Worm (Caenorhabditis elegans) whole organism, young adult: ENCODE results near the gene R07E5.7.

Source experiments
- B0261.1 ChIP-seq: sonication (generic microtip); optimal IDR thresholded peaks from 2 replicates; lab custom pipeline; 2016; ENCODE audit warnings: mild to moderate bottlenecking, missing genetic modification characterization, moderate library complexity, missing compliant biosample characterization
- F33H1.4 ChIP-seq: fragments of 200-800 bp; sonication (Bioruptor generic); IDR thresholded peaks from 2 replicates; pipeline ENCODE4 v1.3.6; 2022; ENCODE audit warnings: missing genetic modification reagents, missing genetic modification characterization, missing compliant biosample characterization
- F52B5.7 ChIP-seq: sonication (generic microtip); optimal IDR thresholded peaks from 2 replicates; lab custom pipeline; 2016; ENCODE audit warnings: mild to moderate bottlenecking, missing genetic modification characterization, missing compliant biosample characterization
- F55B11.4 ChIP-seq: sonication (generic microtip); optimal IDR thresholded peaks from 2 replicates; lab custom pipeline; 2016; ENCODE audit warnings: missing compliant biosample characterization, missing genetic modification characterization, borderline replicate concordance; ENCODE audit not compliant: insufficient read depth
- T07F8.4 ChIP-seq: sonication (generic microtip); optimal IDR thresholded peaks from 2 replicates; lab custom pipeline; 2016; ENCODE audit warnings: mild to moderate bottlenecking, missing genetic modification characterization, moderate library complexity, missing compliant biosample characterization
- cebp-1 ChIP-seq, 2 experiments: fragments of 200-800 bp in 1 of 2; sonication (Bioruptor generic) in 1 of 2; sonication (generic microtip) in 1 of 2; IDR thresholded peaks in 1 of 2; optimal IDR thresholded peaks in 1 of 2; 2 replicates each; pipeline versions ENCODE4 v1.3.6 to Lab custom; 2017 to 2022; ENCODE audit warnings: missing compliant biosample characterization in 2 of 2, missing genetic modification characterization in 2 of 2, mild to moderate bottlenecking in 1 of 2, missing genetic modification reagents in 1 of 2, moderate library complexity in 1 of 2
- egrh-3 ChIP-seq: fragments of 200-800 bp; sonication (Bioruptor generic); IDR thresholded peaks from 2 replicates; pipeline ENCODE4 v1.3.6; 2022; ENCODE audit warnings: missing genetic modification reagents, missing genetic modification characterization, missing compliant biosample characterization
- mcd-1 ChIP-seq: fragments of 200-800 bp; sonication (Bioruptor generic); IDR thresholded peaks from 2 replicates; pipeline ENCODE4 v1.3.6; 2022; ENCODE audit warnings: missing genetic modification reagents, missing genetic modification characterization, missing compliant biosample characterization
- nfya-1 ChIP-seq: sonication (generic microtip); optimal IDR thresholded peaks from 2 replicates; lab custom pipeline; 2017; ENCODE audit warnings: antibody characterized with exemption, missing compliant biosample characterization, missing genetic modification characterization, borderline replicate concordance; ENCODE audit not compliant: insufficient read depth
- nfya-2 ChIP-seq: fragments of 200-800 bp; sonication (Bioruptor generic); IDR thresholded peaks from 2 replicates; pipeline ENCODE4 v1.3.6; 2022; ENCODE audit warnings: missing genetic modification reagents, missing genetic modification characterization, missing compliant biosample characterization
- pha-4 ChIP-seq: fragments of 150-350 bp; sonication (generic microtip); optimal IDR thresholded peaks from 2 replicates; lab custom pipeline; 2014; ENCODE audit warnings: missing biosample characterization, missing genetic modification reagents, missing genetic modification characterization
- snpc-4 ChIP-seq, 5 experiments: fragments of 150-350 bp in 1 of 5; sonication (generic microtip) in 4 of 5; optimal IDR thresholded peaks; 2 replicates each; lab custom pipeline; 2014 to 2018; ENCODE audit warnings: missing genetic modification characterization in 5 of 5, missing biosample characterization in 3 of 5, antibody characterized with exemption in 2 of 5, mild to moderate bottlenecking in 2 of 5, missing compliant biosample characterization in 2 of 5, missing genotype in 2 of 5, moderate library complexity in 2 of 5, missing genetic modification reagents in 1 of 5
- unc-62 ChIP-seq: fragments of 150-350 bp; optimal IDR thresholded peaks from 2 replicates; lab custom pipeline; 2014; ENCODE audit warnings: missing biosample characterization, missing genetic modification reagents, missing genetic modification characterization

ce11 chrIII:4415135-4415534 lies 3.8 kb downstream of the R07E5.7 start, which contains the start of gene R07E5.11:
- TF ChIP-seq mcd-1: no peak
- no peak for TF ChIP-seq cebp-1 (GFP tag; IDR thresholded peaks at IDR 0.05; lab: Robert Waterston, UW)
- TF ChIP-seq cebp-1 (tag; optimal IDR thresholded peaks at IDR 0.05; lab: Kevin White, UChicago): no peak
- TF ChIP-seq F33H1.4 (GFP tag; lab: Robert Waterston, UW): no peak
- TF ChIP-seq egrh-3 (GFP tag; lab: Robert Waterston, UW): no peak
- no peak for TF ChIP-seq B0261.1 (tag; lab: Kevin White, UChicago)
- TF ChIP-seq F55B11.4 (tag; lab: Kevin White, UChicago): no peak
- no peak for TF ChIP-seq unc-62 (GFP tag; lab: Kevin White, UChicago)
- no peak for TF ChIP-seq snpc-4 (GFP tag; optimal IDR thresholded peaks at IDR 0.05; lab: Kevin White, UChicago)
- no peak for TF ChIP-seq snpc-4 (tag; optimal IDR thresholded peaks at IDR 0.05; lab: Kevin White, UChicago)
- TF ChIP-seq nfya-2: no peak
- no peak for TF ChIP-seq F52B5.7 (tag; lab: Kevin White, UChicago)
- no peak for TF ChIP-seq T07F8.4 (tag; lab: Kevin White, UChicago)
- no peak for TF ChIP-seq nfya-1 (tag; lab: Kevin White, UChicago)
- TF ChIP-seq pha-4 (tag; lab: Kevin White, UChicago): no peak
